In genomic region chr3R:24525983-24526661, dm6 we compare ENCODE assay signal across 3 fruit fly cellular contexts.
TF ChIP-seq lines count a peak whose summit lies in the region.

No protein-coding gene starts in this region.

- no peak for TF ChIP-seq CTCF in whole organism, embryonic (GFP tag; optimal IDR thresholded peaks at IDR 0.05; lab: Kevin White, UChicago)

TF ChIP-seq in whole organism, embryonic, 481 proteins besides CTCF, POLR2A, EP300 and RAD21 (continues in another document):
- peak; percentile 6 for TF ChIP-seq CG5245 (GFP tag; optimal IDR thresholded peaks at IDR 0.05; lab: Kevin White, UChicago)
- TF ChIP-seq CG12769 (tag; optimal IDR thresholded peaks at IDR 0.05; lab: Kevin White, UChicago) = peak; percentile 34
- peak; percentile 90; the same call in 3 of the 4 replicates for TF ChIP-seq chinmo (GFP tag; IDR thresholded peaks at IDR 0.05; lab: Robert Waterston, UW; ENCODE audit: partially characterized antibody)
- TF ChIP-seq CG11456 (GFP tag; IDR thresholded peaks at IDR 0.05; lab: Robert Waterston, UW) = 0 out of 3 replicates have a peak, but pooled peaks have one; percentile 21
- TF ChIP-seq sisA (GFP tag; IDR thresholded peaks at IDR 0.05; lab: Robert Waterston, UW) = peak; percentile 48
- TF ChIP-seq CG12659 (GFP tag; optimal IDR thresholded peaks at IDR 0.05; lab: Kevin White, UChicago) = peak; percentile 6
- TF ChIP-seq dati (GFP tag; IDR thresholded peaks at IDR 0.05; lab: Robert Waterston, UW) = no peak
- TF ChIP-seq Dip2 (GFP tag; IDR thresholded peaks at IDR 0.05; lab: Robert Waterston, UW) = no peak
- 0 out of 3 replicates have a peak, but pooled peaks have one; percentile 38 for TF ChIP-seq jigr1 (GFP tag; IDR thresholded peaks at IDR 0.05; lab: Robert Waterston, UW)
- 0 out of 2 replicates have a peak, but pooled peaks have one; percentile 14 for TF ChIP-seq CG32772 (GFP tag; IDR thresholded peaks at IDR 0.05; lab: Robert Waterston, UW)
- peak; percentile 11 for TF ChIP-seq Xbp1 (GFP tag; optimal IDR thresholded peaks at IDR 0.05; lab: Kevin White, UChicago)
- TF ChIP-seq CG34376 (GFP tag; optimal IDR thresholded peaks at IDR 0.05; lab: Kevin White, UChicago) = no peak
- peak; percentile 17 for TF ChIP-seq CG17359 (tag; optimal IDR thresholded peaks at IDR 0.05; lab: Kevin White, UChicago)
- TF ChIP-seq Scr (GFP tag; IDR thresholded peaks at IDR 0.05; lab: Robert Waterston, UW; ENCODE audit: partially characterized antibody) = no peak
- TF ChIP-seq Eip74EF (GFP tag; optimal IDR thresholded peaks at IDR 0.05; lab: Kevin White, UChicago) = peak in 1 of 2 experiments; percentile 95
- peak; percentile 53 for TF ChIP-seq Rfx (GFP tag; IDR thresholded peaks at IDR 0.05; lab: Robert Waterston, UW)
- no peak; the same call in 2 of the 3 replicates for TF ChIP-seq CG14050 (GFP tag; IDR thresholded peaks at IDR 0.05; lab: Robert Waterston, UW)
- TF ChIP-seq CG6689 (GFP tag; IDR thresholded peaks at IDR 0.05; lab: Robert Waterston, UW) = 0 out of 2 replicates have a peak, but pooled peaks have one; percentile 8
- peak; percentile 12; the same call in 1 of the 2 replicates for TF ChIP-seq Xrp1 (GFP tag; IDR thresholded peaks at IDR 0.05; lab: Robert Waterston, UW)
- TF ChIP-seq CG30403 (GFP tag; optimal IDR thresholded peaks at IDR 0.05; lab: Kevin White, UChicago) = peak; percentile 21
- TF ChIP-seq CG10366 (GFP tag; IDR thresholded peaks at IDR 0.05; lab: Robert Waterston, UW) = peak; percentile 42
- peak; percentile 9 for TF ChIP-seq tin (GFP tag; optimal IDR thresholded peaks at IDR 0.05; lab: Kevin White, UChicago)
- 0 out of 3 replicates have a peak, but pooled peaks have one; percentile 19 for TF ChIP-seq CG7357 (GFP tag; IDR thresholded peaks at IDR 0.05; lab: Robert Waterston, UW)
- TF ChIP-seq Spps (tag; optimal IDR thresholded peaks at IDR 0.05; lab: Kevin White, UChicago) = no peak
- peak; percentile 23; the same call in 1 of the 2 replicates for TF ChIP-seq stc (GFP tag; IDR thresholded peaks at IDR 0.05; lab: Robert Waterston, UW)
- 0 out of 2 replicates have a peak, but pooled peaks have one; percentile 20 for TF ChIP-seq CG14667 (GFP tag; IDR thresholded peaks at IDR 0.05; lab: Robert Waterston, UW)
- peak; percentile 14; the same call in 1 of the 2 replicates for TF ChIP-seq CG4730 (GFP tag; IDR thresholded peaks at IDR 0.05; lab: Robert Waterston, UW)

TF ChIP-seq in whole organism, prepupa, 60 proteins besides CTCF, POLR2A, EP300 and RAD21 (continues in another document):
- TF ChIP-seq CG6163 (GFP tag; IDR thresholded peaks at IDR 0.05; lab: Robert Waterston, UW) = peak; percentile 67; the same call in 2 of the 3 replicates
- no peak for TF ChIP-seq CG10631 (GFP tag; optimal IDR thresholded peaks at IDR 0.05; lab: Kevin White, UChicago)
- no peak for TF ChIP-seq Eip75B (GFP tag; optimal IDR thresholded peaks at IDR 0.05; lab: Kevin White, UChicago)
- TF ChIP-seq CG34406 (GFP tag; optimal IDR thresholded peaks at IDR 0.05; lab: Kevin White, UChicago) = no peak
- no peak for TF ChIP-seq Hr39 (GFP tag; optimal IDR thresholded peaks at IDR 0.05; lab: Kevin White, UChicago)
- peak; percentile 15 for TF ChIP-seq Sox14 (GFP tag; optimal IDR thresholded peaks at IDR 0.05; lab: Kevin White, UChicago)
- no peak for TF ChIP-seq Met (GFP tag; optimal IDR thresholded peaks at IDR 0.05; lab: Kevin White, UChicago)
- TF ChIP-seq svp (GFP tag; lab: Kevin White, UChicago) = no peak
- no peak for TF ChIP-seq CG3032 (tag; optimal IDR thresholded peaks at IDR 0.05; lab: Kevin White, UChicago)
- peak; percentile 17 for TF ChIP-seq cyc (GFP tag; optimal IDR thresholded peaks at IDR 0.05; lab: Kevin White, UChicago)
- peak; percentile 58 for TF ChIP-seq CG15336 (GFP tag; IDR thresholded peaks at IDR 0.05; lab: Robert Waterston, UW)
- peak; percentile 36; the same call in 1 of the 2 replicates for TF ChIP-seq CG11294 (GFP tag; IDR thresholded peaks at IDR 0.05; lab: Robert Waterston, UW)
- no peak for TF ChIP-seq Smox (GFP tag; optimal IDR thresholded peaks at IDR 0.05; lab: Kevin White, UChicago)
- TF ChIP-seq Sox15 (GFP tag; optimal IDR thresholded peaks at IDR 0.05; lab: Kevin White, UChicago) = no peak
- TF ChIP-seq CG8632 (GFP tag; optimal IDR thresholded peaks at IDR 0.05; lab: Kevin White, UChicago) = no peak
- no peak for TF ChIP-seq Gug (GFP tag; IDR thresholded peaks at IDR 0.05; lab: Robert Waterston, UW)
- TF ChIP-seq CG8119 (GFP tag; IDR thresholded peaks at IDR 0.05; lab: Robert Waterston, UW) = peak; percentile 54; the same call in 1 of the 3 replicates
- TF ChIP-seq CG6792 (GFP tag; optimal IDR thresholded peaks at IDR 0.05; lab: Kevin White, UChicago) = no peak
- no peak for TF ChIP-seq topi (GFP tag; optimal IDR thresholded peaks at IDR 0.05; lab: Kevin White, UChicago)
- peak; percentile 23 for TF ChIP-seq Lpt (GFP tag; optimal IDR thresholded peaks at IDR 0.05; lab: Kevin White, UChicago)
- no peak for TF ChIP-seq fd59A (GFP tag; optimal IDR thresholded peaks at IDR 0.05; lab: Kevin White, UChicago)
- no peak for TF ChIP-seq CG6854 (GFP tag; optimal IDR thresholded peaks at IDR 0.05; lab: Kevin White, UChicago)
- no peak for TF ChIP-seq salr (GFP tag; optimal IDR thresholded peaks at IDR 0.05; lab: Kevin White, UChicago)
- no peak for TF ChIP-seq Hr4 (GFP tag; optimal IDR thresholded peaks at IDR 0.05; lab: Kevin White, UChicago)
- TF ChIP-seq CG10669 (GFP tag; optimal IDR thresholded peaks at IDR 0.05; lab: Kevin White, UChicago) = no peak
- no peak for TF ChIP-seq CG7368 (GFP tag; optimal IDR thresholded peaks at IDR 0.05; lab: Kevin White, UChicago)
- TF ChIP-seq Ets21C (GFP tag; optimal IDR thresholded peaks at IDR 0.05; lab: Kevin White, UChicago) = no peak
- no peak for TF ChIP-seq CG8319 (GFP tag; optimal IDR thresholded peaks at IDR 0.05; lab: Kevin White, UChicago)
- no peak for TF ChIP-seq dac (GFP tag; optimal IDR thresholded peaks at IDR 0.05; lab: Kevin White, UChicago)
- TF ChIP-seq Ets96B (tag; optimal IDR thresholded peaks at IDR 0.05; lab: Kevin White, UChicago) = no peak
- no peak for TF ChIP-seq CG3919 (GFP tag; optimal IDR thresholded peaks at IDR 0.05; lab: Kevin White, UChicago)
- TF ChIP-seq vri (GFP tag; optimal IDR thresholded peaks at IDR 0.05; lab: Kevin White, UChicago) = no peak
- TF ChIP-seq CG16779 (tag; optimal IDR thresholded peaks at IDR 0.05; lab: Kevin White, UChicago) = no peak
- TF ChIP-seq CG6276 (GFP tag; optimal IDR thresholded peaks at IDR 0.05; lab: Kevin White, UChicago) = no peak

TF ChIP-seq in whole organism, pupa, 21 proteins besides CTCF, POLR2A, EP300 and RAD21:
- TF ChIP-seq EcR (GFP tag; optimal IDR thresholded peaks at IDR 0.05; lab: Kevin White, UChicago) (peak; percentile 46), CG13204 (GFP tag; optimal IDR thresholded peaks at IDR 0.05; lab: Kevin White, UChicago) (no peak), CG9948 (tag; optimal IDR thresholded peaks at IDR 0.05; lab: Kevin White, UChicago) (no peak), Pif1A (GFP tag; optimal IDR thresholded peaks at IDR 0.05; lab: Kevin White, UChicago) (no peak), CG12605 (GFP tag; IDR thresholded peaks at IDR 0.05; lab: Robert Waterston, UW) (no peak), fd96Ca (GFP tag; IDR thresholded peaks at IDR 0.05; lab: Robert Waterston, UW) (peak; percentile 68; the same call in 1 of the 3 replicates), CG32121 (GFP tag; IDR thresholded peaks at IDR 0.05; lab: Robert Waterston, UW) (no peak; the same call in 1 of the 2 replicates), CG17806 (tag; optimal IDR thresholded peaks at IDR 0.05; lab: Kevin White, UChicago) (no peak), gl (tag; optimal IDR thresholded peaks at IDR 0.05; lab: Kevin White, UChicago) (no peak), CG8301 (tag; optimal IDR thresholded peaks at IDR 0.05; lab: Kevin White, UChicago) (no peak), Snoo (tag; optimal IDR thresholded peaks at IDR 0.05; lab: Kevin White, UChicago) (no peak), CG14655 (GFP tag; optimal IDR thresholded peaks at IDR 0.05; lab: Kevin White, UChicago) (no peak), CG34367 (tag; optimal IDR thresholded peaks at IDR 0.05; lab: Kevin White, UChicago) (no peak), Ets98B (GFP tag; IDR thresholded peaks at IDR 0.05; lab: Robert Waterston, UW) (peak; percentile 33; the same call in 1 of the 2 replicates), Pif1B (GFP tag; optimal IDR thresholded peaks at IDR 0.05; lab: Kevin White, UChicago) (no peak), CG8159 (tag; optimal IDR thresholded peaks at IDR 0.05; lab: Kevin White, UChicago) (no peak), CG4496 (GFP tag; IDR thresholded peaks at IDR 0.05; lab: Robert Waterston, UW) (peak; percentile 73), D1 (tag; optimal IDR thresholded peaks at IDR 0.05; lab: Kevin White, UChicago) (no peak), rn (GFP tag; IDR thresholded peaks at IDR 0.05; lab: Robert Waterston, UW) (peak; percentile 54; the same call in 1 of the 2 replicates)

Comparison
In these comparisons a context has a peak if more than half of its experiments do, and no peak if none do; other contexts are left out.
1. Of the 7 proteins assayed by ChIP-seq in both whole organism, embryonic and whole organism, prepupa: peak only in whole organism, embryonic: none; only in whole organism, prepupa: Lpt; in both: none; in neither: 6.